Fruit fly (Drosophila melanogaster) whole organism, adult: Measurements from ENCODE around the gene CG32668.

Experiments used
- CG11617 ChIP-seq: fragments of 200-800 bp; sonication (Bioruptor generic); optimal IDR thresholded peaks from 2 replicates; lab custom pipeline; 2017; ENCODE audit warnings: mild to moderate bottlenecking, missing biosample characterization, missing genetic modification reagents, missing genetic modification characterization
- CG33017 ChIP-seq: fragments of 200-800 bp; sonication (Bioruptor generic); optimal IDR thresholded peaks from 2 replicates; lab custom pipeline; 2018; ENCODE audit warnings: missing biosample characterization, mild to moderate bottlenecking, missing genetic modification characterization, moderate library complexity
- CG5204 ChIP-seq: fragments of 200-800 bp; sonication (Bioruptor generic); optimal IDR thresholded peaks from 2 replicates; lab custom pipeline; 2016; ENCODE audit warnings: missing biosample characterization, missing genetic modification characterization
- CG7101 ChIP-seq: fragments of 200-800 bp; sonication (Bioruptor generic); optimal IDR thresholded peaks from 2 replicates; lab custom pipeline; 2018; ENCODE audit warnings: missing biosample characterization, mild to moderate bottlenecking, missing genetic modification characterization, moderate library complexity
- Hr96 ChIP-seq: fragments of 200-800 bp; sonication (Bioruptor generic); optimal IDR thresholded peaks from 2 replicates; lab custom pipeline; 2016; ENCODE audit warnings: missing biosample characterization, missing genetic modification characterization
- Mnt ChIP-seq: fragments of 200-800 bp; sonication (Bioruptor generic); optimal IDR thresholded peaks from 2 replicates; lab custom pipeline; 2016; ENCODE audit warnings: missing biosample characterization, mild to moderate bottlenecking, missing genetic modification characterization
- cic ChIP-seq: fragments of 200-800 bp; sonication (Bioruptor generic); optimal IDR thresholded peaks from 2 replicates; lab custom pipeline; 2017; ENCODE audit warnings: missing biosample characterization, mild to moderate bottlenecking, missing genetic modification characterization, moderate library complexity
- cnc ChIP-seq, 2 experiments: fragments of >200 bp; optimal IDR thresholded peaks; 2 replicates each; lab custom pipeline; 2017
- ovo ChIP-seq: fragments of 200-800 bp; sonication (Bioruptor generic); optimal IDR thresholded peaks from 2 replicates; lab custom pipeline; 2016; ENCODE audit warnings: missing biosample characterization, missing genetic modification characterization
- tj ChIP-seq: fragments of 200-800 bp; sonication (Bioruptor generic); optimal IDR thresholded peaks from 3 replicates; lab custom pipeline; 2017; ENCODE audit warnings: missing biosample characterization, mild to moderate bottlenecking, missing genetic modification characterization, moderate library complexity
- toe ChIP-seq: fragments of 200-800 bp; sonication (Bioruptor generic); optimal IDR thresholded peaks from 2 replicates; lab custom pipeline; 2016; ENCODE audit warnings: missing biosample characterization, missing genetic modification characterization

DNA sequence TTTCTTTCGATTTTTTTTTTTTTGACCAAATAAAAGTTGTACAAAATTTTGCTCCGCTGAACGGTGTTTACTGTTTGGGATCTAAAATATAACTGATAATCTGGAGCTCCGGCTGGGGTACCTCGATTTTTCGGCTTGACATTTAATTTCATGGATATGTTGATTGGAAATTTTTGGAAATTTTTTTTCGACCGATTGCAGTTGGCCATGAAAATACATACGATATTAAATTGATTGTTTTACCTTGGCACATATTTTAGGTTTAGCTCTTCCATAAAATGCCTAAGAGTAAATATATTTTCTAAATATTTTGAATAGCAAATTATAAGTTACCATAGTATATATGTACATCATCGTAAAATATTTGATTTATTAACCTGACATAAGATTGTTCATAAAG lies 11.0 kb upstream of the CG32668 start, which contains the start of gene CG1394:
- TF ChIP-seq ovo (GFP tag; lab: Kevin White, UChicago): no peak
- no peak for TF ChIP-seq Hr96 (GFP tag; lab: Kevin White, UChicago)
- no peak for TF ChIP-seq Mnt (GFP tag; lab: Kevin White, UChicago)
- TF ChIP-seq cnc (optimal IDR thresholded peaks at IDR 0.05; lab: Kevin White, UChicago): no peak
- no peak for TF ChIP-seq tj
- no peak for TF ChIP-seq cic (GFP tag; lab: Kevin White, UChicago)
- no peak for TF ChIP-seq CG5204 (GFP tag; lab: Kevin White, UChicago)
- TF ChIP-seq CG7101 (tag; lab: Kevin White, UChicago): no peak
- no peak for TF ChIP-seq CG33017 (tag; lab: Kevin White, UChicago)
- TF ChIP-seq CG11617 (GFP tag; lab: Kevin White, UChicago): no peak
- TF ChIP-seq toe (GFP tag; lab: Kevin White, UChicago): no peak
